Worm (Caenorhabditis elegans) whole organism, late embryonic: Measurements from ENCODE around the gene ndub-3.

Experiments
- sdc-2 ChIP-seq: sonication (generic microtip); optimal IDR thresholded peaks from 2 replicates; lab custom pipeline; 2016; ENCODE audit warnings: missing genotype, missing genetic modification characterization, missing compliant biosample characterization
- unc-86 ChIP-seq: sonication (generic microtip); optimal IDR thresholded peaks from 2 replicates; lab custom pipeline; 2016; ENCODE audit warnings: missing genetic modification characterization, missing compliant biosample characterization
- zip-5 ChIP-seq: sonication (generic microtip); optimal IDR thresholded peaks from 2 replicates; lab custom pipeline; 2016; ENCODE audit warnings: missing genetic modification characterization, missing compliant biosample characterization

DNA sequence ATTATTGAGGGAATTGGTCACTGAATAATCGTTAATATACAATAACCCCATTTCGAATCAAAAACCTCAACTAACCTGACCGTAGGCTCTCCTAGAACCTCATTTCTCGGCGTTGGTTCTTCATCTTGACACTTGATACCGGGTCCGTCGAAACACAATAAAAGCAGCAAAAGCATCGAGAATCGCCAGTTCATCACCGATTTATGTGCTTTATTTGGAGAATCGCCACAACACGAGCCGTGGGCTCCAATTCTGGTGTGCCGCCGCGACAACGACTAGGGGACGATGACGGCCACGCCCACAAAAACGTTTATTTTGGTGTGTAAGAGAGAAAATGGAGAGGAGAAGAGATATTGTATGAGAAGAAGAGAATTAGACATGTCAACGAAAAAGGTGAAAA is 17.3 kb downstream of the ndub-3 start, which contains the start of gene cutl-15:
- TF ChIP-seq zip-5 (tag; lab: Kevin White, UChicago) (no peak), sdc-2 (no peak), unc-86 (tag; lab: Kevin White, UChicago) (no peak)
